Worm (Caenorhabditis elegans) whole organism, young adult: ENCODE measurements around the gene T22E5.1.

Experiments used
- F10E7.11 ChIP-seq: sonication (generic microtip); optimal IDR thresholded peaks from 2 replicates; lab custom pipeline; 2017; ENCODE audit warnings: mild to moderate bottlenecking, missing genetic modification characterization, moderate library complexity, missing compliant biosample characterization
- Y53F4B.3 ChIP-seq: fragments of 200-800 bp; sonication (Bioruptor generic); IDR thresholded peaks from 2 replicates; pipeline ENCODE4 v1.3.6; 2022; ENCODE audit warnings: missing genetic modification reagents, missing genetic modification characterization, missing compliant biosample characterization
- Y67H2A.10 ChIP-seq: fragments of 200-800 bp; sonication (Bioruptor generic); conservative IDR thresholded peaks from 2 replicates; pipeline ENCODE4 v1.3.6; 2022; ENCODE audit warnings: missing genetic modification reagents, missing genetic modification characterization, missing compliant biosample characterization
- ceh-79 ChIP-seq: sonication (generic microtip); optimal IDR thresholded peaks from 2 replicates; lab custom pipeline; 2017; ENCODE audit warnings: mild to moderate bottlenecking, missing genetic modification characterization, missing compliant biosample characterization
- nfya-1 ChIP-seq: sonication (generic microtip); optimal IDR thresholded peaks from 2 replicates; lab custom pipeline; 2017; ENCODE audit warnings: antibody characterized with exemption, missing compliant biosample characterization, missing genetic modification characterization, borderline replicate concordance; ENCODE audit not compliant: insufficient read depth
- nhr-120 ChIP-seq: fragments of 200-800 bp; sonication (Bioruptor generic); IDR thresholded peaks from 2 replicates; pipeline ENCODE4 v1.3.6; 2022; ENCODE audit warnings: missing genetic modification characterization, missing compliant biosample characterization
- rcor-1 ChIP-seq: fragments of 200-800 bp; sonication (Bioruptor generic); IDR thresholded peaks from 2 replicates; pipeline ENCODE4 v1.3.6; 2022; ENCODE audit warnings: missing genetic modification reagents, missing genetic modification characterization, missing compliant biosample characterization
- rec-8 ChIP-seq, 2 experiments: sonication (generic microtip); optimal IDR thresholded peaks; 2 replicates each; lab custom pipeline; 2016; ENCODE audit warnings: mild to moderate bottlenecking in 2 of 2, missing genetic modification characterization in 2 of 2, missing genetic modification reagents in 2 of 2, missing genotype in 2 of 2, missing biosample characterization in 1 of 2, missing compliant biosample characterization in 1 of 2, moderate library complexity in 1 of 2
- unc-130 ChIP-seq: sonication (generic microtip); optimal IDR thresholded peaks from 2 replicates; lab custom pipeline; 2016; ENCODE audit warnings: missing genetic modification reagents, missing genetic modification characterization, missing compliant biosample characterization
- unc-62 ChIP-seq: fragments of 150-350 bp; optimal IDR thresholded peaks from 2 replicates; lab custom pipeline; 2014; ENCODE audit warnings: missing biosample characterization, missing genetic modification reagents, missing genetic modification characterization

- TF ChIP-seq nhr-120 (no peak), F10E7.11 (tag; lab: Kevin White, UChicago) (no peak), rcor-1 (no peak), Y67H2A.10 (no peak), Y53F4B.3 (no peak), unc-62 (GFP tag; lab: Kevin White, UChicago) (no peak), ceh-79 (tag; lab: Kevin White, UChicago) (no peak), nfya-1 (no peak), unc-130 (GFP tag; lab: Kevin White, UChicago) (no peak), rec-8 (tag; optimal IDR thresholded peaks at IDR 0.05; lab: Kevin White, UChicago) (no peak)
These were observed 8.0 kb downstream of the T22E5.1 start, which contains the start of gene K10C2.12 for ce11 chrX:6420681-6421080.
